Worm (Caenorhabditis elegans) whole organism, late embryonic: Measurements from ENCODE around the gene R11D1.2.

ENCODE experiments used
- che-1 ChIP-seq: sonication (generic microtip); optimal IDR thresholded peaks from 2 replicates; lab custom pipeline; 2016; ENCODE audit warnings: mild to moderate bottlenecking, missing genetic modification characterization, missing compliant biosample characterization
- pag-3 ChIP-seq: sonication (generic microtip); optimal IDR thresholded peaks from 2 replicates; lab custom pipeline; 2016; ENCODE audit warnings: missing compliant biosample characterization, missing genetic modification characterization, borderline replicate concordance

DNA sequence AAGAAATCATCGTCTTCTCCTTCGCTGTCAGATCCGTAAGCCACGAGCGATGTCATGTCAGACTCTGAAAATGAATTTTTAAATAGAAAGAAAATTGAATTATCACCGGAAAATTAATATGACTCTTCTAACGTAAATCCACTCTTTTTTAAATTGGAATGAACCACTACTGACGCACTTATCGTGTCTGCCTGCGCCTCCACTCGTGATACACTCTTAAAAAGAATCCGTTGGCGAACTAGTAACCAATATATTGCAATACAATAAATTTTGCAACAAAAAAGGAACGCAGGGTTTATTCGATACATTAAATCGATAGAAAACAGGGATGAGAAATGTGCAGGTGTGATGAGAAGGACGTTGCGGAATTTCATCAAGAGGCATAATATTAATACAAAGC is 49.0 kb upstream of the R11D1.2 start, which contains the start of gene ccch-3:
- no peak for TF ChIP-seq pag-3 (tag; lab: Kevin White, UChicago)
- no peak for TF ChIP-seq che-1 (tag; lab: Kevin White, UChicago)
